Fruit fly (Drosophila melanogaster): ENCODE results near the gene teq.

DNA sequence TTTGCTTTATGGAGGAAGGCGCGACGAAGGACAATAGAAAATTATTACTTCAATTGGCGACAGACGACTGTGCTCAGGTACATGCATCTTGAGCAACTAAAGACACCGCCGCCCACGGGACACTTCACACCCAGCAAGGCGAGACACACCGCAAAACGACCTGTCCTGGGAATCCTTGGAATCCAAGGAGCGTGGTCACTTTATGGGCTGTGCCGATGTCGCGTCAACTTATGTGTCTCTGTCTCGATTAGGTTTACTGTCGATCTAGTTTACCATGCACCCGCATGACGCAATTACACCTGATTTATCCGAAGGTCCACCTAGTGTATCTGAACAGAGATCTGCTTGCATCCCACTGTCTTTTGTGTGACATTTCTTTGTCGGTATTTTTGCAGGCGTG lies 35.3 kb upstream of the teq start:
- no peak for TF ChIP-seq h (optimal IDR thresholded peaks at IDR 0.05)
- no peak for TF ChIP-seq psq (optimal IDR thresholded peaks at IDR 0.05)
- TF ChIP-seq Myc (optimal IDR thresholded peaks at IDR 0.05) = no peak
- no peak for TF ChIP-seq insv (optimal IDR thresholded peaks at IDR 0.05)
- TF ChIP-seq Sin3A (optimal IDR thresholded peaks at IDR 0.05) = no peak

Data from Kc167 (cell line).